Fruit fly (Drosophila melanogaster) whole organism, embryonic: ENCODE measurements around the gene CG4297.

Source experiments
- Atf6 ChIP-seq: fragments of 200-800 bp; sonication (Bioruptor generic); IDR thresholded peaks from 2 replicates; pipeline ENCODE4 v1.3.6; 2022; ENCODE audit warnings: missing biosample characterization, missing genetic modification characterization
- BEAF-32 ChIP-seq: fragments of 200-800 bp; sonication (Bioruptor generic); optimal IDR thresholded peaks from 3 replicates; lab custom pipeline; 2017; ENCODE audit warnings: missing biosample characterization, missing genetic modification characterization, mild to moderate bottlenecking, moderate library complexity, missing genetic modification reagents
- Bdp1 ChIP-seq: fragments of 200-800 bp; sonication (Bioruptor generic); optimal IDR thresholded peaks from 3 replicates; lab custom pipeline; 2016; ENCODE audit warnings: missing biosample characterization, missing genetic modification characterization
- CG10267 ChIP-seq: fragments of 200-800 bp; sonication (Bioruptor generic); optimal IDR thresholded peaks from 2 replicates; lab custom pipeline; 2018; ENCODE audit warnings: missing biosample characterization, mild to moderate bottlenecking, missing genetic modification characterization, moderate library complexity
- CG10565 ChIP-seq: fragments of 200-800 bp; sonication (Bioruptor generic); optimal IDR thresholded peaks from 3 replicates; lab custom pipeline; 2016; ENCODE audit warnings: missing biosample characterization, mild to moderate bottlenecking, missing genetic modification characterization
- CG10979 ChIP-seq: fragments of 200-800 bp; sonication (Bioruptor generic); optimal IDR thresholded peaks from 2 replicates; lab custom pipeline; 2018; ENCODE audit warnings: missing biosample characterization, mild to moderate bottlenecking, missing genetic modification characterization, moderate library complexity
- CG11398 ChIP-seq: fragments of 200-800 bp; sonication (Bioruptor generic); optimal IDR thresholded peaks from 2 replicates; lab custom pipeline; 2016; ENCODE audit warnings: missing biosample characterization, missing genetic modification characterization
- CG12071 ChIP-seq: fragments of 200-800 bp; sonication (Bioruptor generic); optimal IDR thresholded peaks from 3 replicates; lab custom pipeline; 2018; ENCODE audit warnings: missing biosample characterization, mild to moderate bottlenecking, missing genetic modification characterization
- CG12769 ChIP-seq: fragments of 200-800 bp; sonication (Bioruptor generic); optimal IDR thresholded peaks from 2 replicates; lab custom pipeline; 2019; ENCODE audit warnings: missing biosample characterization, mild to moderate bottlenecking, missing genetic modification characterization, moderate library complexity
- CG14710 ChIP-seq: fragments of 200-800 bp; sonication (Bioruptor generic); optimal IDR thresholded peaks from 3 replicates; lab custom pipeline; 2019; ENCODE audit warnings: missing biosample characterization, mild to moderate bottlenecking, missing genetic modification characterization, moderate library complexity
- CG17829 ChIP-seq: fragments of 200-800 bp; optimal IDR thresholded peaks from 2 replicates; lab custom pipeline; 2019; ENCODE audit warnings: missing biosample characterization, mild to moderate bottlenecking, missing genetic modification characterization, moderate library complexity
- CG18599 ChIP-seq: fragments of 200-800 bp; sonication (Bioruptor generic); optimal IDR thresholded peaks from 3 replicates; lab custom pipeline; 2017; ENCODE audit warnings: missing biosample characterization, missing genetic modification characterization, mild to moderate bottlenecking, moderate library complexity, missing genetic modification reagents
- CG2678 ChIP-seq: fragments of 200-800 bp; sonication (Bioruptor generic); optimal IDR thresholded peaks from 3 replicates; lab custom pipeline; 2019; ENCODE audit warnings: missing biosample characterization, mild to moderate bottlenecking, missing genetic modification characterization, moderate library complexity
- CG32532 ChIP-seq: fragments of 200-800 bp; sonication (Bioruptor generic); IDR thresholded peaks from 2 replicates; pipeline ENCODE4 v1.3.6; 2022; ENCODE audit warnings: missing biosample characterization, missing genetic modification characterization
- CG3407 ChIP-seq: fragments of 200-800 bp; sonication (Bioruptor generic); optimal IDR thresholded peaks from 2 replicates; lab custom pipeline; 2018; ENCODE audit warnings: missing biosample characterization, mild to moderate bottlenecking, missing genetic modification characterization
- CG4424 ChIP-seq: fragments of 200-800 bp; sonication (Bioruptor generic); optimal IDR thresholded peaks from 3 replicates; lab custom pipeline; 2016; ENCODE audit warnings: missing biosample characterization, missing genetic modification characterization
- CG6791 ChIP-seq: fragments of 200-800 bp; sonication (Bioruptor generic); IDR thresholded peaks from 3 replicates; pipeline ENCODE4 v1.3.6; 2022; ENCODE audit warnings: missing biosample characterization, missing genetic modification characterization; ENCODE audit not compliant: partially characterized antibody
- CG7271 ChIP-seq: fragments of 200-800 bp; sonication (Bioruptor generic); optimal IDR thresholded peaks from 2 replicates; lab custom pipeline; 2018; ENCODE audit warnings: missing biosample characterization, mild to moderate bottlenecking, missing genetic modification characterization, moderate library complexity
- CG7745 ChIP-seq: fragments of 200-800 bp; sonication (Bioruptor generic); optimal IDR thresholded peaks from 2 replicates; lab custom pipeline; 2018; ENCODE audit warnings: missing biosample characterization, mild to moderate bottlenecking, missing genetic modification characterization, moderate library complexity
- CG7963 ChIP-seq: fragments of 200-800 bp; sonication (Bioruptor generic); IDR thresholded peaks from 3 replicates; pipeline ENCODE4 v1.3.6; 2022; ENCODE audit warnings: missing biosample characterization, missing genetic modification characterization; ENCODE audit not compliant: partially characterized antibody
- CG8359 ChIP-seq: fragments of 200-800 bp; sonication (Bioruptor generic); optimal IDR thresholded peaks from 2 replicates; lab custom pipeline; 2017; ENCODE audit warnings: missing biosample characterization, mild to moderate bottlenecking, missing genetic modification characterization, borderline replicate concordance
- CG9817 ChIP-seq: fragments of 200-800 bp; sonication (Bioruptor generic); optimal IDR thresholded peaks from 2 replicates; lab custom pipeline; 2018; ENCODE audit warnings: missing biosample characterization, mild to moderate bottlenecking, missing genetic modification characterization, moderate library complexity
- CrebB ChIP-seq: fragments of 200-800 bp; sonication (Bioruptor generic); optimal IDR thresholded peaks from 3 replicates; lab custom pipeline; 2018; ENCODE audit warnings: missing biosample characterization, mild to moderate bottlenecking, missing genetic modification characterization
- D19A ChIP-seq: fragments of 200-800 bp; optimal IDR thresholded peaks from 3 replicates; lab custom pipeline; 2019; ENCODE audit warnings: missing biosample characterization, mild to moderate bottlenecking, missing genetic modification characterization, moderate library complexity
- E2f2 ChIP-seq: fragments of 200-800 bp; sonication (Bioruptor generic); IDR thresholded peaks from 2 replicates; pipeline ENCODE4 v1.3.6; 2022; ENCODE audit warnings: missing biosample characterization, missing genetic modification characterization
- Fer1 ChIP-seq: fragments of 200-800 bp; sonication (Bioruptor generic); optimal IDR thresholded peaks from 2 replicates; lab custom pipeline; 2017; ENCODE audit warnings: missing biosample characterization, mild to moderate bottlenecking, missing genetic modification characterization
- H15 ChIP-seq: fragments of 200-800 bp; sonication (Bioruptor generic); IDR thresholded peaks from 3 replicates; pipeline ENCODE4 v1.3.6; 2022; ENCODE audit warnings: missing biosample characterization, missing genetic modification characterization
- Hmr ChIP-seq: fragments of 200-800 bp; sonication (Bioruptor generic); optimal IDR thresholded peaks from 3 replicates; lab custom pipeline; 2017; ENCODE audit warnings: mild to moderate bottlenecking, missing biosample characterization, missing genetic modification reagents, missing genetic modification characterization
- Lhr ChIP-seq: fragments of 200-800 bp; sonication (Bioruptor generic); optimal IDR thresholded peaks from 3 replicates; lab custom pipeline; 2017; ENCODE audit warnings: mild to moderate bottlenecking, missing biosample characterization, missing genetic modification reagents, missing genetic modification characterization
- Opbp ChIP-seq: fragments of 200-800 bp; sonication (Bioruptor generic); IDR thresholded peaks from 3 replicates; pipeline ENCODE4 v1.3.6; 2022; ENCODE audit warnings: missing biosample characterization, missing genetic modification characterization; ENCODE audit not compliant: partially characterized antibody
- Ssrp ChIP-seq: fragments of 200-800 bp; sonication (Bioruptor generic); optimal IDR thresholded peaks from 2 replicates; lab custom pipeline; 2018; ENCODE audit warnings: missing biosample characterization, mild to moderate bottlenecking, missing genetic modification characterization, moderate library complexity
- Xrp1 ChIP-seq: fragments of 200-800 bp; sonication (Bioruptor generic); IDR thresholded peaks from 2 replicates; pipeline ENCODE4 v1.3.6; 2022; ENCODE audit warnings: missing biosample characterization, missing genetic modification characterization
- br ChIP-seq: fragments of >200 bp; optimal IDR thresholded peaks from 2 replicates; lab custom pipeline; 2017
- chinmo ChIP-seq: fragments of 200-800 bp; sonication (Bioruptor generic); IDR thresholded peaks from 4 replicates; pipeline ENCODE4 v1.3.6; 2022; ENCODE audit warnings: missing biosample characterization, missing genetic modification characterization; ENCODE audit not compliant: partially characterized antibody
- dm ChIP-seq: fragments of 200-800 bp; sonication (Bioruptor generic); optimal IDR thresholded peaks from 3 replicates; lab custom pipeline; 2016; ENCODE audit warnings: missing biosample characterization, missing genetic modification characterization
- fd3F ChIP-seq: fragments of 200-800 bp; sonication (Bioruptor generic); optimal IDR thresholded peaks from 2 replicates; lab custom pipeline; 2018; ENCODE audit warnings: missing biosample characterization, mild to moderate bottlenecking, missing genetic modification characterization, moderate library complexity
- fd96Cb ChIP-seq: fragments of 200-800 bp; sonication (Bioruptor generic); optimal IDR thresholded peaks from 2 replicates; lab custom pipeline; 2018; ENCODE audit warnings: missing biosample characterization, mild to moderate bottlenecking, missing genetic modification characterization, moderate library complexity
- grn ChIP-seq: fragments of 200-800 bp; sonication (Bioruptor generic); optimal IDR thresholded peaks from 3 replicates; lab custom pipeline; 2017; ENCODE audit warnings: missing biosample characterization, missing genetic modification characterization
- kni ChIP-seq: fragments of 200-800 bp; sonication (Bioruptor generic); optimal IDR thresholded peaks from 3 replicates; lab custom pipeline; 2017; ENCODE audit warnings: mild to moderate bottlenecking, missing biosample characterization, missing genetic modification reagents, missing genetic modification characterization
- knrl ChIP-seq: fragments of 200-800 bp; sonication (Bioruptor generic); IDR thresholded peaks from 3 replicates; pipeline ENCODE4 v1.3.6; 2022; ENCODE audit warnings: missing biosample characterization, missing genetic modification characterization; ENCODE audit not compliant: partially characterized antibody
- lola ChIP-seq, 3 experiments: fragments of >200 bp in 2 of 3; fragments of 200-800 bp in 1 of 3; sonication (Bioruptor generic) in 1 of 3; optimal IDR thresholded peaks; 2 replicates each; lab custom pipeline; 2017 to 2019; ENCODE audit warnings: missing biosample characterization in 3 of 3, missing genetic modification characterization in 3 of 3, mild to moderate bottlenecking in 1 of 3, moderate library complexity in 1 of 3
- org-1 ChIP-seq: fragments of 200-800 bp; sonication (Bioruptor generic); optimal IDR thresholded peaks from 2 replicates; lab custom pipeline; 2017; ENCODE audit warnings: missing biosample characterization, missing genetic modification characterization
- otp ChIP-seq: fragments of 200-800 bp; sonication (Bioruptor generic); IDR thresholded peaks from 3 replicates; pipeline ENCODE4, ENCODE4 v1.3.6; 2022; ENCODE audit warnings: missing biosample characterization, missing genetic modification characterization
- peb ChIP-seq: fragments of 200-800 bp; sonication (Bioruptor generic); IDR thresholded peaks from 2 replicates; pipeline ENCODE4 v1.3.6; 2022; ENCODE audit warnings: missing biosample characterization, missing genetic modification characterization
- row ChIP-seq: fragments of 200-800 bp; sonication (Bioruptor generic); IDR thresholded peaks from 3 replicates; pipeline ENCODE4 v1.3.6; 2022; ENCODE audit warnings: missing biosample characterization, missing genetic modification characterization
- sna ChIP-seq: fragments of 200-800 bp; sonication (Bioruptor generic); IDR thresholded peaks from 2 replicates; pipeline ENCODE4 v1.3.6; 2022; ENCODE audit warnings: missing biosample characterization, missing genetic modification characterization; ENCODE audit not compliant: partially characterized antibody
- sqz ChIP-seq: fragments of 200-800 bp; sonication (Bioruptor generic); optimal IDR thresholded peaks from 3 replicates; lab custom pipeline; 2018; ENCODE audit warnings: missing biosample characterization, mild to moderate bottlenecking, missing genetic modification characterization
- tgo ChIP-seq: fragments of 200-800 bp; sonication (Bioruptor generic); IDR thresholded peaks from 3 replicates; pipeline ENCODE4 v1.3.6; 2022; ENCODE audit warnings: missing biosample characterization, missing genetic modification characterization
- toy ChIP-seq: fragments of 200-800 bp; sonication (Bioruptor generic); IDR thresholded peaks from 2 replicates; pipeline ENCODE4 v1.3.6; 2022; ENCODE audit warnings: missing biosample characterization, missing genetic modification characterization
- zfh2 ChIP-seq: fragments of 200-800 bp; sonication (Bioruptor generic); optimal IDR thresholded peaks from 2 replicates; lab custom pipeline; 2016; ENCODE audit warnings: missing biosample characterization, missing genetic modification characterization

Gene CG4297

dm6 chr2L:439339-439738 lies 32.7 kb downstream of the CG4297 start (continued):
- TF ChIP-seq row (GFP tag; lab: Robert Waterston, UW) = peak; percentile 12; the same call in 1 of the 3 replicates
- TF ChIP-seq CG7963 (GFP tag; lab: Robert Waterston, UW) = no peak
- TF ChIP-seq lola (GFP tag; optimal IDR thresholded peaks at IDR 0.05; lab: Kevin White, UChicago) = peak in 1 of 3 experiments; percentile 34
- no peak for TF ChIP-seq Fer1 (GFP tag; lab: Kevin White, UChicago)
- TF ChIP-seq Opbp (GFP tag; lab: Robert Waterston, UW) = no peak
- TF ChIP-seq dm (GFP tag; lab: Kevin White, UChicago) = no peak
- TF ChIP-seq fd3F (GFP tag; lab: Kevin White, UChicago) = no peak
- TF ChIP-seq tgo (GFP tag; lab: Robert Waterston, UW) = no peak
- no peak for TF ChIP-seq CG3407 (GFP tag; lab: Kevin White, UChicago)
- TF ChIP-seq D19A (tag; lab: Kevin White, UChicago) = peak; percentile 96
- TF ChIP-seq CG9817 (tag; lab: Kevin White, UChicago) = no peak
- no peak for TF ChIP-seq CG7745 (tag; lab: Kevin White, UChicago)
- TF ChIP-seq H15 (GFP tag; lab: Robert Waterston, UW) = no peak
- no peak for TF ChIP-seq E2f2 (GFP tag; lab: Robert Waterston, UW)
- TF ChIP-seq otp = no peak
- TF ChIP-seq sqz (GFP tag; lab: Kevin White, UChicago) = no peak
- peak; percentile 2 for TF ChIP-seq fd96Cb
- no peak for TF ChIP-seq chinmo
- TF ChIP-seq CG32532 (GFP tag; lab: Robert Waterston, UW) = no peak
- no peak for TF ChIP-seq br (lab: Kevin White, UChicago)
- no peak for TF ChIP-seq CG2678 (tag; lab: Kevin White, UChicago)
- TF ChIP-seq kni (GFP tag; lab: Kevin White, UChicago) = peak; percentile 6
- TF ChIP-seq CG17829 = peak; percentile 22
- TF ChIP-seq BEAF-32 (GFP tag; lab: Kevin White, UChicago) = no peak
- no peak for TF ChIP-seq sna (GFP tag; lab: Robert Waterston, UW)
- no peak for TF ChIP-seq Atf6 (GFP tag; lab: Robert Waterston, UW)
- TF ChIP-seq CG10565 (GFP tag; lab: Kevin White, UChicago) = no peak
- no peak for TF ChIP-seq CG12769 (tag; lab: Kevin White, UChicago)
- no peak for TF ChIP-seq knrl (GFP tag; lab: Robert Waterston, UW)
- no peak for TF ChIP-seq CG7271
- no peak for TF ChIP-seq CG11398
- no peak for TF ChIP-seq Hmr
- no peak for TF ChIP-seq CrebB (tag; lab: Kevin White, UChicago)
- no peak for TF ChIP-seq Lhr (GFP tag; lab: Kevin White, UChicago)
- no peak for TF ChIP-seq toy
- TF ChIP-seq CG10267 = peak; percentile 31
- TF ChIP-seq CG14710 (tag; lab: Kevin White, UChicago) = peak; percentile 17
- no peak for TF ChIP-seq CG6791
- TF ChIP-seq peb (GFP tag; lab: Robert Waterston, UW) = no peak
- TF ChIP-seq Xrp1 = peak; percentile 63
- no peak for TF ChIP-seq CG12071 (GFP tag; lab: Kevin White, UChicago)
- TF ChIP-seq zfh2 (GFP tag; lab: Kevin White, UChicago) = no peak
- no peak for TF ChIP-seq CG8359
- no peak for TF ChIP-seq Ssrp (tag; lab: Kevin White, UChicago)
- TF ChIP-seq CG18599 (GFP tag; lab: Kevin White, UChicago) = no peak
- TF ChIP-seq CG4424 (GFP tag; lab: Kevin White, UChicago) = peak; percentile 8
- TF ChIP-seq grn = no peak
- peak; percentile 55 for TF ChIP-seq CG10979
- no peak for TF ChIP-seq org-1 (GFP tag; lab: Kevin White, UChicago)
- no peak for TF ChIP-seq Bdp1 (GFP tag; lab: Kevin White, UChicago)
